Fruit fly (Drosophila melanogaster) whole organism, embryonic: ENCODE measurements around the gene Pxd.
A peak's percentile ranks its signal among the peaks of the same experiment; 100 is the strongest.

ENCODE experiments used
- BtbVII ChIP-seq: fragments of 200-800 bp; sonication (Bioruptor generic); optimal IDR thresholded peaks from 3 replicates; lab custom pipeline; 2017; ENCODE audit warnings: missing biosample characterization, mild to moderate bottlenecking, missing genetic modification characterization
- CG10209 ChIP-seq: fragments of 200-800 bp; sonication (Bioruptor generic); optimal IDR thresholded peaks from 3 replicates; lab custom pipeline; 2017; ENCODE audit warnings: missing biosample characterization, mild to moderate bottlenecking, missing genetic modification characterization, missing genetic modification reagents
- CG12219 ChIP-seq: fragments of 200-800 bp; sonication (Bioruptor generic); optimal IDR thresholded peaks from 3 replicates; lab custom pipeline; 2018; ENCODE audit warnings: missing biosample characterization, mild to moderate bottlenecking, missing genetic modification characterization
- CG13624 ChIP-seq: fragments of 200-800 bp; sonication (Bioruptor generic); optimal IDR thresholded peaks from 2 replicates; lab custom pipeline; 2016; ENCODE audit warnings: missing biosample characterization, missing genetic modification characterization
- CG1529 ChIP-seq: fragments of 200-800 bp; sonication (Bioruptor generic); optimal IDR thresholded peaks from 3 replicates; lab custom pipeline; 2018; ENCODE audit warnings: missing biosample characterization, missing genetic modification characterization
- CG16813 ChIP-seq: fragments of 200-800 bp; sonication (Bioruptor generic); IDR thresholded peaks from 3 replicates; pipeline ENCODE4 v1.3.6; 2022; ENCODE audit warnings: missing biosample characterization, missing genetic modification characterization; ENCODE audit not compliant: partially characterized antibody
- CG17385 ChIP-seq: fragments of 200-800 bp; sonication (Bioruptor generic); optimal IDR thresholded peaks from 3 replicates; lab custom pipeline; 2018; ENCODE audit warnings: missing biosample characterization, mild to moderate bottlenecking, missing genetic modification characterization
- CG17612 ChIP-seq: fragments of 200-800 bp; sonication (Bioruptor generic); IDR thresholded peaks from 2 replicates; pipeline ENCODE4 v1.3.6; 2022; ENCODE audit warnings: missing biosample characterization, missing genetic modification characterization
- CG18262 ChIP-seq: fragments of 200-800 bp; optimal IDR thresholded peaks from 3 replicates; lab custom pipeline; 2019; ENCODE audit warnings: missing biosample characterization, mild to moderate bottlenecking, missing genetic modification characterization, moderate library complexity
- CG18764 ChIP-seq: fragments of 200-800 bp; sonication (Bioruptor generic); optimal IDR thresholded peaks from 3 replicates; lab custom pipeline; 2016; ENCODE audit warnings: missing biosample characterization, missing genetic modification characterization
- CG30403 ChIP-seq: fragments of 200-800 bp; sonication (Bioruptor generic); optimal IDR thresholded peaks from 3 replicates; lab custom pipeline; 2016; ENCODE audit warnings: missing biosample characterization, missing genetic modification characterization
- CG4360 ChIP-seq: fragments of 200-800 bp; sonication (Bioruptor generic); IDR thresholded peaks from 2 replicates; pipeline ENCODE4 v1.3.6; 2022; ENCODE audit warnings: missing biosample characterization, missing genetic modification characterization
- CG5953 ChIP-seq: fragments of 200-800 bp; sonication (Bioruptor generic); IDR thresholded peaks from 2 replicates; pipeline ENCODE4 v1.3.6; 2022; ENCODE audit warnings: missing biosample characterization, missing genetic modification characterization
- CG6683 ChIP-seq: fragments of 200-800 bp; sonication (Bioruptor generic); optimal IDR thresholded peaks from 2 replicates; lab custom pipeline; 2017; ENCODE audit warnings: missing biosample characterization, mild to moderate bottlenecking, missing genetic modification characterization, missing genetic modification reagents
- CG6765 ChIP-seq: fragments of 200-800 bp; sonication (Bioruptor generic); optimal IDR thresholded peaks from 3 replicates; lab custom pipeline; 2017; ENCODE audit warnings: missing biosample characterization, mild to moderate bottlenecking, missing genetic modification characterization
- CG8290 ChIP-seq, 3 experiments: fragments of 200-800 bp; sonication (Bioruptor generic); optimal IDR thresholded peaks; 2 replicates each; lab custom pipeline; 2016 to 2019; ENCODE audit warnings: missing biosample characterization in 3 of 3, missing genetic modification characterization in 3 of 3, mild to moderate bottlenecking in 2 of 3, moderate library complexity in 1 of 3
- CG8924 ChIP-seq: fragments of 200-800 bp; optimal IDR thresholded peaks from 3 replicates; lab custom pipeline; 2019; ENCODE audit warnings: missing biosample characterization, mild to moderate bottlenecking, missing genetic modification characterization, moderate library complexity
- Dek ChIP-seq: fragments of 200-800 bp; sonication (Bioruptor generic); optimal IDR thresholded peaks from 3 replicates; lab custom pipeline; 2019; ENCODE audit warnings: missing biosample characterization, mild to moderate bottlenecking, missing genetic modification characterization, moderate library complexity
- Dip2 ChIP-seq: fragments of 200-800 bp; sonication (Bioruptor generic); IDR thresholded peaks from 2 replicates; pipeline ENCODE4 v1.3.6; 2022; ENCODE audit warnings: missing biosample characterization, missing genetic modification characterization
- Doc2 ChIP-seq: fragments of 200-800 bp; sonication (Bioruptor generic); IDR thresholded peaks from 2 replicates; pipeline ENCODE4 v1.3.6; 2022; ENCODE audit warnings: missing biosample characterization, missing genetic modification characterization
- Eip74EF ChIP-seq, 2 experiments: fragments of 200-800 bp in 1 of 2; fragments of >200 bp in 1 of 2; sonication (Bioruptor generic) in 1 of 2; optimal IDR thresholded peaks; 2 replicates each; lab custom pipeline; 2017 to 2019; ENCODE audit warnings: missing biosample characterization in 2 of 2, missing genetic modification characterization in 2 of 2, mild to moderate bottlenecking in 1 of 2, moderate library complexity in 1 of 2
- Gsc ChIP-seq: fragments of 200-800 bp; sonication (Bioruptor generic); IDR thresholded peaks from 2 replicates; pipeline ENCODE4 v1.3.6; 2022; ENCODE audit warnings: missing biosample characterization, missing genetic modification characterization
- Gug ChIP-seq: fragments of 200-800 bp; sonication (Bioruptor generic); IDR thresholded peaks from 4 replicates; pipeline ENCODE4 v1.3.6; 2022; ENCODE audit warnings: missing biosample characterization, missing genetic modification characterization
- HLH54F ChIP-seq: fragments of 200-800 bp; sonication (Bioruptor generic); optimal IDR thresholded peaks from 3 replicates; lab custom pipeline; 2016; ENCODE audit warnings: missing biosample characterization, missing genetic modification characterization
- Mrtf ChIP-seq: fragments of 200-800 bp; sonication (Bioruptor generic); IDR thresholded peaks from 3 replicates; pipeline ENCODE4 v1.3.6; 2022; ENCODE audit warnings: missing biosample characterization, missing genetic modification characterization
- NC2β ChIP-seq: fragments of 200-800 bp; sonication (Bioruptor generic); optimal IDR thresholded peaks from 2 replicates; lab custom pipeline; 2016; ENCODE audit warnings: missing biosample characterization, missing genetic modification characterization
- Optix ChIP-seq: fragments of 200-800 bp; sonication (Bioruptor generic); IDR thresholded peaks from 3 replicates; pipeline ENCODE4 v1.3.6; 2022; ENCODE audit warnings: missing biosample characterization, missing genetic modification characterization
- Sox100B ChIP-seq: fragments of 200-800 bp; sonication (Bioruptor generic); optimal IDR thresholded peaks from 3 replicates; lab custom pipeline; 2018; ENCODE audit warnings: missing biosample characterization, mild to moderate bottlenecking, missing genetic modification characterization
- Taf1 ChIP-seq: fragments of 200-800 bp; sonication (Bioruptor generic); IDR thresholded peaks from 2 replicates; pipeline ENCODE4 v1.3.6; 2022; ENCODE audit warnings: missing biosample characterization, missing genetic modification characterization
- amos ChIP-seq: fragments of 200-800 bp; sonication (Bioruptor generic); IDR thresholded peaks from 2 replicates; pipeline ENCODE4 v1.3.6; 2022; ENCODE audit warnings: missing biosample characterization, missing genetic modification characterization; ENCODE audit not compliant: partially characterized antibody
- ap ChIP-seq: fragments of 200-800 bp; sonication (Bioruptor generic); IDR thresholded peaks from 2 replicates; pipeline ENCODE4 v1.3.6; 2022; ENCODE audit warnings: missing biosample characterization, missing genetic modification characterization
- dan ChIP-seq: fragments of 200-800 bp; sonication (Bioruptor generic); IDR thresholded peaks from 2 replicates; pipeline ENCODE4 v1.3.6; 2022; ENCODE audit warnings: missing biosample characterization, missing genetic modification characterization
- ewg ChIP-seq: fragments of 200-800 bp; sonication (Bioruptor generic); optimal IDR thresholded peaks from 3 replicates; lab custom pipeline; 2017; ENCODE audit warnings: mild to moderate bottlenecking, missing biosample characterization, missing genetic modification reagents, missing genetic modification characterization
- gem ChIP-seq: fragments of 200-800 bp; sonication (Bioruptor generic); optimal IDR thresholded peaks from 2 replicates; lab custom pipeline; 2019; ENCODE audit warnings: missing biosample characterization, mild to moderate bottlenecking, missing genetic modification characterization, moderate library complexity
- grau ChIP-seq: fragments of 200-800 bp; optimal IDR thresholded peaks from 3 replicates; lab custom pipeline; 2019; ENCODE audit warnings: missing biosample characterization, mild to moderate bottlenecking, missing genetic modification characterization, moderate library complexity
- grn ChIP-seq: fragments of 200-800 bp; sonication (Bioruptor generic); optimal IDR thresholded peaks from 3 replicates; lab custom pipeline; 2017; ENCODE audit warnings: missing biosample characterization, missing genetic modification characterization
- jumu ChIP-seq: fragments of 200-800 bp; sonication (Bioruptor generic); optimal IDR thresholded peaks from 3 replicates; lab custom pipeline; 2016; ENCODE audit warnings: missing biosample characterization, missing genetic modification characterization
- maf-S ChIP-seq: fragments of 200-800 bp; sonication (Bioruptor generic); optimal IDR thresholded peaks from 2 replicates; lab custom pipeline; 2016; ENCODE audit warnings: missing biosample characterization, missing genetic modification characterization
- pros ChIP-seq: fragments of 200-800 bp; sonication (Bioruptor generic); optimal IDR thresholded peaks from 3 replicates; lab custom pipeline; 2019; ENCODE audit warnings: missing biosample characterization, mild to moderate bottlenecking, missing genetic modification characterization, moderate library complexity
- sens ChIP-seq: fragments of 200-800 bp; sonication (Bioruptor generic); peaks from one replicate; lab custom pipeline; 2016; ENCODE audit warnings: missing biosample characterization, missing genetic modification characterization
- so ChIP-seq: fragments of 200-800 bp; sonication (Bioruptor generic); IDR thresholded peaks from 3 replicates; pipeline ENCODE4 v1.3.6; 2022; ENCODE audit warnings: missing biosample characterization, missing genetic modification characterization
- sqz ChIP-seq: fragments of 200-800 bp; sonication (Bioruptor generic); optimal IDR thresholded peaks from 3 replicates; lab custom pipeline; 2018; ENCODE audit warnings: missing biosample characterization, mild to moderate bottlenecking, missing genetic modification characterization
- ssp ChIP-seq: fragments of 200-800 bp; sonication (Bioruptor generic); IDR thresholded peaks from 2 replicates; pipeline ENCODE4 v1.3.6; 2022; ENCODE audit warnings: missing biosample characterization, missing genetic modification characterization
- tna ChIP-seq: fragments of 200-800 bp; sonication (Bioruptor generic); IDR thresholded peaks from 2 replicates; pipeline ENCODE4 v1.3.6; 2022; ENCODE audit warnings: missing biosample characterization, missing genetic modification characterization; ENCODE audit not compliant: partially characterized antibody
- trem ChIP-seq: fragments of 200-800 bp; optimal IDR thresholded peaks from 3 replicates; lab custom pipeline; 2019; ENCODE audit warnings: missing biosample characterization, mild to moderate bottlenecking, missing genetic modification characterization, moderate library complexity
- trh ChIP-seq: fragments of 200-800 bp; sonication (Bioruptor generic); optimal IDR thresholded peaks from 2 replicates; lab custom pipeline; 2016; ENCODE audit warnings: missing biosample characterization, missing genetic modification characterization
- unc-4 ChIP-seq: fragments of 200-800 bp; sonication (Bioruptor generic); IDR thresholded peaks from 2 replicates; pipeline ENCODE4 v1.3.6; 2022; ENCODE audit warnings: missing biosample characterization, missing genetic modification characterization; ENCODE audit not compliant: partially characterized antibody
- zfh1 ChIP-seq: fragments of 200-800 bp; sonication (Bioruptor generic); IDR thresholded peaks from 3 replicates; pipeline ENCODE4 v1.3.6; 2022; ENCODE audit warnings: missing biosample characterization, missing genetic modification characterization

Pxd gene

DNA sequence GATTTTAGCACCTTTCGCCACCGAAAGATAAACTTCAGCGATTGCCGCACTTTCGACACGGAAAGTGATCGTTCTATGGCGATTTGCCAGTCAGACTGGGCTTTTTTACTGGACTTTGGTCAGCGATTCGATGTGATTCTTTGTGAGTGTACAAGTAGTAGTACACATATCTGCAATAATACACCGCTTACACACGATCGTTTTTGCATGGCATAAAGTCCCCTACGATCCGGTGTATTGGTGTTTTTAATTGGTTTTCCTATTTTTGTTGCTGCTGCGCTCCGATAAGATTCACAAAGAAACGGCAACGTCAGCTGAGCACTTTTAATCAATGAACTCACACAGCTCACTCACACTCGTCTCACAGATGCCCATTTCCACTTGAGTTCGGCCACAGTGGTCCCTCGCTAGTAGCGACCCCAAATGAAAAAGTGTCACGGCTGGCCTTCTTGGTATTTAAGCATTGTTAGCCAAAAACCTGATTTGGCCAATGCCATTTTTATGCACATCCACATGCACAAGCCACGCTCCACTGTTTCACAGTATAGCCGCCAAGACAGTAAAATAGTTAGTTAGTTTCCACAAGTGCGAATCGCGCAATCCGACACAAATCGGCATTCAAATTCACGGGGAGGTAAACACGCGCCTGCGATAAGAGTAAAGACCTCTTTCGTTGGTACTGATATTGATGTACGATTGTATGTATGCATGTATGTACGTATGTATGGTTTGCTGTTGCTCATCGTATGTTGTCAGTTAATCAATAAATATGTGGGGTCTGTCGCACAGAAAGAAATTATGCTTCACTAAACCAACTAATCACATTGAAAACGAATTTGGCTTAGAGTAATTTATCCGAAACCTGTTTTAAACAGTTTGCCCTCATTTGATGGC lies 27.9 kb upstream of the Pxd start (continued):
- TF ChIP-seq CG6683 = peak; percentile 91
- peak; percentile 91 for TF ChIP-seq CG30403 (GFP tag; lab: Kevin White, UChicago)
- TF ChIP-seq ewg (GFP tag; lab: Kevin White, UChicago) = peak; percentile 56
- TF ChIP-seq CG8290 (GFP tag; optimal IDR thresholded peaks at IDR 0.05; lab: Kevin White, UChicago) = peak; percentile 82
- peak in 1 of 2 experiments; percentile 99 for TF ChIP-seq CG8290 (tag; optimal IDR thresholded peaks at IDR 0.05; lab: Kevin White, UChicago)
- TF ChIP-seq Gsc = no peak
- TF ChIP-seq CG10209 (GFP tag; lab: Kevin White, UChicago) = peak; percentile 93
- peak in 1 of 2 experiments; percentile 87 for TF ChIP-seq Eip74EF (GFP tag; optimal IDR thresholded peaks at IDR 0.05; lab: Kevin White, UChicago)
- peak; percentile 79 for TF ChIP-seq dan (GFP tag; lab: Robert Waterston, UW)
- peak; percentile 96; the same call in 2 of the 3 replicates for TF ChIP-seq Optix (GFP tag; lab: Robert Waterston, UW)
- TF ChIP-seq Dip2 (GFP tag; lab: Robert Waterston, UW) = peak; percentile 47; the same call in 1 of the 2 replicates
- peak; percentile 97 for TF ChIP-seq HLH54F (GFP tag; lab: Kevin White, UChicago)
- TF ChIP-seq grn (GFP tag; lab: Kevin White, UChicago) = peak; percentile 76
- TF ChIP-seq CG18764 (GFP tag; lab: Kevin White, UChicago) = peak; percentile 66
- TF ChIP-seq ap (GFP tag; lab: Robert Waterston, UW) = peak; percentile 95
- peak; percentile 92 for TF ChIP-seq CG5953 (GFP tag; lab: Robert Waterston, UW)
- TF ChIP-seq amos (GFP tag; lab: Robert Waterston, UW) = peak; percentile 12; the same call in 1 of the 2 replicates
- peak; percentile 91 for TF ChIP-seq gem (tag; lab: Kevin White, UChicago)
- TF ChIP-seq tna (GFP tag; lab: Robert Waterston, UW) = no peak
- no peak for TF ChIP-seq pros
- peak; percentile 89 for TF ChIP-seq CG17385 (GFP tag; lab: Kevin White, UChicago)
- peak; percentile 94 for TF ChIP-seq Dek (tag; lab: Kevin White, UChicago)
- TF ChIP-seq CG18262 = peak; percentile 60
- TF ChIP-seq Sox100B (GFP tag; lab: Kevin White, UChicago) = peak; percentile 43
- peak; percentile 96 for TF ChIP-seq Taf1 (GFP tag; lab: Robert Waterston, UW)
- TF ChIP-seq jumu = peak; percentile 94
- peak; percentile 87 for TF ChIP-seq BtbVII (GFP tag; lab: Kevin White, UChicago)
- peak; percentile 43 for TF ChIP-seq sqz
- peak; percentile 92 for TF ChIP-seq Doc2 (GFP tag; lab: Robert Waterston, UW)
- TF ChIP-seq CG8924 (tag; lab: Kevin White, UChicago) = peak; percentile 86
- peak; percentile 94 for TF ChIP-seq so (GFP tag; lab: Robert Waterston, UW)
- TF ChIP-seq Mrtf = peak; percentile 97
- peak; percentile 91 for TF ChIP-seq CG12219 (GFP tag; lab: Kevin White, UChicago)
- TF ChIP-seq CG1529 (GFP tag; lab: Kevin White, UChicago) = peak; percentile 33
- no peak for TF ChIP-seq CG16813 (GFP tag; lab: Robert Waterston, UW)
- TF ChIP-seq ssp (GFP tag; lab: Robert Waterston, UW) = peak; percentile 83
- TF ChIP-seq grau (tag; lab: Kevin White, UChicago) = peak; percentile 99
- peak; percentile 97 for TF ChIP-seq CG13624 (GFP tag; lab: Kevin White, UChicago)
- peak; percentile 63 for TF ChIP-seq CG4360
- peak; percentile 46 for TF ChIP-seq trh (GFP tag; lab: Kevin White, UChicago)
- TF ChIP-seq maf-S (GFP tag; lab: Kevin White, UChicago) = peak; percentile 94
- peak; percentile 88 for TF ChIP-seq CG6765 (GFP tag; lab: Kevin White, UChicago)
- TF ChIP-seq unc-4 (GFP tag; lab: Robert Waterston, UW) = no peak
- peak; percentile 98 for TF ChIP-seq Gug
- TF ChIP-seq NC2β (GFP tag; lab: Kevin White, UChicago) = peak; percentile 85
- TF ChIP-seq CG17612 = peak; percentile 96
- TF ChIP-seq zfh1 (GFP tag; lab: Robert Waterston, UW) = peak; percentile 94
- peak; percentile 93 for TF ChIP-seq sens
- peak; percentile 21 for TF ChIP-seq trem (tag; lab: Kevin White, UChicago)
